Fruit fly (Drosophila melanogaster): Measurements from ENCODE around the gene CG34250.

dm6 chr3L:17470110-17470509, 5.9 kb upstream of the CG34250 start, which contains the start of gene SecCl:
- no peak for TF ChIP-seq CG11294 (GFP tag; IDR thresholded peaks at IDR 0.05)
- no peak for TF ChIP-seq svp (GFP tag)
- no peak for TF ChIP-seq CG7368 (GFP tag; optimal IDR thresholded peaks at IDR 0.05)
- no peak for TF ChIP-seq CG3032 (tag; optimal IDR thresholded peaks at IDR 0.05)
- no peak for TF ChIP-seq CG6854 (GFP tag; optimal IDR thresholded peaks at IDR 0.05)
- no peak for TF ChIP-seq CG11902 (GFP tag; optimal IDR thresholded peaks at IDR 0.05)
- 0 out of 3 replicates have a peak, but pooled peaks have one; percentile 16 for TF ChIP-seq eg (GFP tag; IDR thresholded peaks at IDR 0.05)
- TF ChIP-seq fd85E (GFP tag; optimal IDR thresholded peaks at IDR 0.05): no peak
- no peak for TF ChIP-seq CG9139 (GFP tag; optimal IDR thresholded peaks at IDR 0.05)
- TF ChIP-seq achi (GFP tag; optimal IDR thresholded peaks at IDR 0.05): no peak
- TF ChIP-seq esn (GFP tag; optimal IDR thresholded peaks at IDR 0.05): no peak
- no peak for TF ChIP-seq OdsH (GFP tag; optimal IDR thresholded peaks at IDR 0.05)
- TF ChIP-seq Hr39 (GFP tag; optimal IDR thresholded peaks at IDR 0.05): no peak

Measured in whole organism, prepupa.